Fruit fly (Drosophila melanogaster): ENCODE results near the gene shep.
A peak's percentile ranks its signal among the peaks of the same experiment; 100 is the strongest.

The shep gene

DNA sequence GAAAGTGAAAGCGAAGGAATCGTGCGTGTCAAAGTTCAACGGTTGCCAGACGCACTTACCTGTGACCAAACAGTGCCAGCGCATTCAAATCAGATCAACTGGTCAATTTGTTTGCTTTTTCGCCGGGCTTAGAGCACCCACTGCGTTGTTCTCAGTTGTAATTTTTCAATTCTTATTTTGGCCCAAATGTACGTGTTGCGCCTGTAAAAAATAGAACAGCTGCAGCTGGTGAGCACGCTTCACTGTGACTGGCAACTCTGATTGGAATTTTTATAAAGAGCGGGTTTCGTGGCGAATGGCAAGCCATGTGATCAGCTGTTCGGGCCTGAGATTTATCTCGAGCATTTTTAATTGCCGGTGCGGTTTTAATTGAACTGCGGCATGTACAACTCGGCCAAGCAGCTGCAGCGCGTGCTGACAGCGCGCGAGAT lies 131.9 kb downstream of the shep start, which contains the start of the genes Fitm and AlaRS-m (continued):
- TF ChIP-seq nmo (GFP tag; optimal IDR thresholded peaks at IDR 0.05) = no peak
- TF ChIP-seq nom (GFP tag; optimal IDR thresholded peaks at IDR 0.05) = peak; percentile 17
- TF ChIP-seq CG30431 (GFP tag; optimal IDR thresholded peaks at IDR 0.05) = no peak
- TF ChIP-seq jumu (GFP tag; optimal IDR thresholded peaks at IDR 0.05) = no peak
- no peak for TF ChIP-seq CG17385 (GFP tag; optimal IDR thresholded peaks at IDR 0.05)
- no peak for TF ChIP-seq CG7987 (GFP tag; optimal IDR thresholded peaks at IDR 0.05)
- no peak for TF ChIP-seq CG17328 (GFP tag; IDR thresholded peaks at IDR 0.05)
- no peak for TF ChIP-seq dmrt99B (tag; optimal IDR thresholded peaks at IDR 0.05)
- no peak for TF ChIP-seq CG6765 (GFP tag; optimal IDR thresholded peaks at IDR 0.05)
- no peak for TF ChIP-seq Dad (GFP tag; optimal IDR thresholded peaks at IDR 0.05)
- no peak for TF ChIP-seq eve (GFP tag; optimal IDR thresholded peaks at IDR 0.05)
- no peak for TF ChIP-seq Hmx (GFP tag; optimal IDR thresholded peaks at IDR 0.05)
- TF ChIP-seq Dref (GFP tag; IDR thresholded peaks at IDR 0.05) = 0 out of 2 replicates have a peak, but pooled peaks have one; percentile 28
- TF ChIP-seq unpg (GFP tag; optimal IDR thresholded peaks at IDR 0.05) = no peak
- no peak for TF ChIP-seq br (optimal IDR thresholded peaks at IDR 0.05)
- TF ChIP-seq Sry-β (GFP tag; optimal IDR thresholded peaks at IDR 0.05) = peak; percentile 42
- TF ChIP-seq sna (GFP tag; IDR thresholded peaks at IDR 0.05; ENCODE audit: partially characterized antibody) = peak; percentile 37; the same call in 1 of the 2 replicates
- peak in 1 of 2 experiments; percentile 99 for TF ChIP-seq Hr78 (GFP tag; optimal IDR thresholded peaks at IDR 0.05)
- TF ChIP-seq sim (GFP tag; IDR thresholded peaks at IDR 0.05) = no peak
- no peak for TF ChIP-seq zf30C (GFP tag; optimal IDR thresholded peaks at IDR 0.05)
- TF ChIP-seq MTF-1 (GFP tag; optimal IDR thresholded peaks at IDR 0.05; ENCODE audit: borderline replicate concordance) = no peak
- no peak for TF ChIP-seq ERR (GFP tag; optimal IDR thresholded peaks at IDR 0.05)
- no peak for TF ChIP-seq CG8478 (optimal IDR thresholded peaks at IDR 0.05)
- no peak for TF ChIP-seq CG3407 (GFP tag; optimal IDR thresholded peaks at IDR 0.05)
- no peak for TF ChIP-seq crc (GFP tag; optimal IDR thresholded peaks at IDR 0.05)
- peak; percentile 60 for TF ChIP-seq E2f2 (GFP tag; IDR thresholded peaks at IDR 0.05)
- TF ChIP-seq CG3163 (GFP tag; optimal IDR thresholded peaks at IDR 0.05) = no peak
- TF ChIP-seq crp (GFP tag; optimal IDR thresholded peaks at IDR 0.05) = peak; percentile 88 to 98
- no peak for TF ChIP-seq bcd (GFP tag; optimal IDR thresholded peaks at IDR 0.05)
- TF ChIP-seq D19B (GFP tag; optimal IDR thresholded peaks at IDR 0.05) = no peak
- no peak for TF ChIP-seq Meics (GFP tag; optimal IDR thresholded peaks at IDR 0.05)
- TF ChIP-seq zen (tag; optimal IDR thresholded peaks at IDR 0.05) = no peak
- no peak for TF ChIP-seq CG1603 (tag; optimal IDR thresholded peaks at IDR 0.05)
- TF ChIP-seq CG15479 (GFP tag; optimal IDR thresholded peaks at IDR 0.05) = no peak
- TF ChIP-seq sens-2 (GFP tag; IDR thresholded peaks at IDR 0.05) = 0 out of 2 replicates have a peak, but pooled peaks have one; percentile 12
- TF ChIP-seq dm (GFP tag; optimal IDR thresholded peaks at IDR 0.05) = peak; percentile 33
- TF ChIP-seq CG9797 (GFP tag; optimal IDR thresholded peaks at IDR 0.05) = no peak
- TF ChIP-seq CG17361 (GFP tag; IDR thresholded peaks at IDR 0.05) = no peak
- TF ChIP-seq bigmax (GFP tag; optimal IDR thresholded peaks at IDR 0.05) = no peak
- 0 out of 3 replicates have a peak, but pooled peaks have one; percentile 8 for TF ChIP-seq Opbp (GFP tag; IDR thresholded peaks at IDR 0.05; ENCODE audit: partially characterized antibody)
- peak; percentile 55 for TF ChIP-seq Dp (GFP tag; optimal IDR thresholded peaks at IDR 0.05)
- TF ChIP-seq CG12659 (GFP tag; optimal IDR thresholded peaks at IDR 0.05) = peak; percentile 8
- TF ChIP-seq CG8281 (tag; optimal IDR thresholded peaks at IDR 0.05) = no peak
- peak; percentile 46 for TF ChIP-seq Sin3A (optimal IDR thresholded peaks at IDR 0.05)
- TF ChIP-seq psq (GFP tag; optimal IDR thresholded peaks at IDR 0.05) = no peak
- peak; percentile 0 for TF ChIP-seq BEAF-32 (GFP tag; optimal IDR thresholded peaks at IDR 0.05)
- TF ChIP-seq CG16863 (GFP tag; optimal IDR thresholded peaks at IDR 0.05) = no peak
- TF ChIP-seq CG8765 (GFP tag; IDR thresholded peaks at IDR 0.05) = no peak
- peak; percentile 63 for TF ChIP-seq CG15514 (GFP tag; optimal IDR thresholded peaks at IDR 0.05)
- TF ChIP-seq Med (GFP tag) = peak; percentile 68
- no peak for TF ChIP-seq zfh2 (GFP tag; optimal IDR thresholded peaks at IDR 0.05)

Measured in whole organism, embryonic.